Worm (Caenorhabditis elegans) whole organism, L2 larva: ENCODE measurements around the gene spp-4.

Source experiments
- C34F6.9 ChIP-seq: fragments of 150-350 bp; optimal IDR thresholded peaks from 2 replicates; lab custom pipeline; 2014; ENCODE audit warnings: missing biosample characterization, missing genetic modification characterization
- F13H6.1 ChIP-seq: sonication (generic microtip); optimal IDR thresholded peaks from 2 replicates; lab custom pipeline; 2016; ENCODE audit warnings: missing genetic modification characterization, missing compliant biosample characterization
- R02D3.7 ChIP-seq: fragments of 150-350 bp; optimal IDR thresholded peaks from 2 replicates; lab custom pipeline; 2014; ENCODE audit warnings: missing biosample characterization, missing genetic modification characterization
- Y55F3AM.14 ChIP-seq: fragments of 200-800 bp; sonication (Bioruptor generic); optimal IDR thresholded peaks from 2 replicates; lab custom pipeline; 2018; ENCODE audit warnings: mild to moderate bottlenecking, missing genetic modification characterization, missing compliant biosample characterization
- ZK546.5 ChIP-seq: sonication (generic microtip); optimal IDR thresholded peaks from 2 replicates; lab custom pipeline; 2017; ENCODE audit warnings: missing biosample characterization, missing genetic modification characterization
- alr-1 ChIP-seq: fragments of 150-350 bp; optimal IDR thresholded peaks from 2 replicates; lab custom pipeline; 2014; ENCODE audit warnings: missing biosample characterization, missing genetic modification characterization
- ama-1 ChIP-seq: fragments of 150-350 bp; optimal IDR thresholded peaks from 2 replicates; lab custom pipeline; 2018; ENCODE audit warnings: inconsistent platforms
- blmp-1 ChIP-seq: sonication (generic microtip); optimal IDR thresholded peaks from 2 replicates; lab custom pipeline; 2017; ENCODE audit warnings: missing genetic modification characterization, mild to moderate bottlenecking, missing compliant biosample characterization, antibody characterized with exemption, moderate library complexity; ENCODE audit not compliant: insufficient read depth
- ceh-16 ChIP-seq: fragments of 150-350 bp; optimal IDR thresholded peaks from 2 replicates; lab custom pipeline; 2014; ENCODE audit warnings: missing biosample characterization, missing genetic modification characterization
- ceh-82 ChIP-seq: fragments of 150-350 bp; optimal IDR thresholded peaks from 2 replicates; lab custom pipeline; 2014; ENCODE audit warnings: missing biosample characterization, missing genetic modification characterization
- crh-2 ChIP-seq: sonication (generic microtip); optimal IDR thresholded peaks from 2 replicates; lab custom pipeline; 2017; ENCODE audit warnings: missing biosample characterization, missing genetic modification characterization
- egl-27 ChIP-seq: sonication (generic microtip); optimal IDR thresholded peaks from 3 replicates; lab custom pipeline; 2017; ENCODE audit warnings: missing biosample characterization, missing genetic modification reagents, missing genetic modification characterization
- elt-1 ChIP-seq: fragments of 150-350 bp; optimal IDR thresholded peaks from 2 replicates; lab custom pipeline; 2014; ENCODE audit warnings: missing biosample characterization, missing genetic modification characterization
- elt-3 ChIP-seq: sonication (generic microtip); optimal IDR thresholded peaks from 2 replicates; lab custom pipeline; 2017; ENCODE audit warnings: missing biosample characterization, missing genetic modification characterization
- gmeb-1 ChIP-seq: fragments of 150-350 bp; optimal IDR thresholded peaks from 2 replicates; lab custom pipeline; 2014; ENCODE audit warnings: missing biosample characterization, missing genetic modification characterization
- lin-11 ChIP-seq: fragments of 150-350 bp; sonication (generic microtip); optimal IDR thresholded peaks from 2 replicates; lab custom pipeline; 2014; ENCODE audit warnings: missing biosample characterization, missing genetic modification characterization, inconsistent platforms, mixed read lengths
- lin-13 ChIP-seq: fragments of 150-350 bp; optimal IDR thresholded peaks from 2 replicates; lab custom pipeline; 2014; ENCODE audit warnings: missing biosample characterization, missing genetic modification reagents, missing genetic modification characterization
- lsy-2 ChIP-seq, 2 experiments: fragments of 150-350 bp in 1 of 2; sonication (generic microtip) in 1 of 2; optimal IDR thresholded peaks; 2 replicates each; lab custom pipeline; 2014 to 2017; ENCODE audit warnings: missing biosample characterization in 2 of 2, missing genetic modification characterization in 2 of 2
- mab-5 ChIP-seq: fragments of 150-350 bp; optimal IDR thresholded peaks from 2 replicates; lab custom pipeline; 2014; ENCODE audit warnings: missing biosample characterization, missing genetic modification characterization
- mbf-1 ChIP-seq: sonication (generic microtip); optimal IDR thresholded peaks from 2 replicates; lab custom pipeline; 2017; ENCODE audit warnings: missing biosample characterization, missing genetic modification characterization
- mdl-1 ChIP-seq, 2 experiments: fragments of 150-350 bp in 1 of 2; sonication (generic microtip) in 1 of 2; optimal IDR thresholded peaks; 2 replicates each; lab custom pipeline; 2017; ENCODE audit warnings: missing biosample characterization in 2 of 2, missing genetic modification characterization in 2 of 2
- nhr-10 ChIP-seq: sonication (generic microtip); optimal IDR thresholded peaks from 2 replicates; lab custom pipeline; 2017; ENCODE audit warnings: missing biosample characterization, missing genetic modification characterization
- nhr-11 ChIP-seq: fragments of 150-350 bp; optimal IDR thresholded peaks from 2 replicates; lab custom pipeline; 2014; ENCODE audit warnings: missing biosample characterization, missing genetic modification characterization
- nhr-12 ChIP-seq: fragments of 150-350 bp; optimal IDR thresholded peaks from 2 replicates; lab custom pipeline; 2014; ENCODE audit warnings: missing biosample characterization, missing genetic modification characterization
- nhr-129 ChIP-seq: fragments of 150-350 bp; optimal IDR thresholded peaks from 2 replicates; lab custom pipeline; 2014; ENCODE audit warnings: missing biosample characterization, missing genetic modification characterization
- nhr-21 ChIP-seq: fragments of 150-350 bp; optimal IDR thresholded peaks from 2 replicates; lab custom pipeline; 2014; ENCODE audit warnings: missing biosample characterization, missing genetic modification characterization
- nhr-23 ChIP-seq: fragments of 150-350 bp; optimal IDR thresholded peaks from 2 replicates; lab custom pipeline; 2014; ENCODE audit warnings: missing biosample characterization, missing genetic modification reagents, missing genetic modification characterization
- nhr-237 ChIP-seq: fragments of 150-350 bp; optimal IDR thresholded peaks from 2 replicates; lab custom pipeline; 2014; ENCODE audit warnings: missing biosample characterization, missing genetic modification characterization
- nhr-25 ChIP-seq: fragments of 150-350 bp; sonication (generic microtip); optimal IDR thresholded peaks from 3 replicates; lab custom pipeline; 2014; ENCODE audit warnings: missing biosample characterization, missing genetic modification characterization
- nhr-6 ChIP-seq: fragments of 150-350 bp; optimal IDR thresholded peaks from 2 replicates; lab custom pipeline; 2014; ENCODE audit warnings: missing biosample characterization, missing genetic modification characterization
- nhr-77 ChIP-seq: fragments of 150-350 bp; optimal IDR thresholded peaks from 2 replicates; lab custom pipeline; 2014; ENCODE audit warnings: missing biosample characterization, missing genetic modification characterization
- sem-4 ChIP-seq: fragments of 150-350 bp; optimal IDR thresholded peaks from 2 replicates; lab custom pipeline; 2014; ENCODE audit warnings: missing biosample characterization, missing genetic modification reagents, missing genetic modification characterization
- skn-1 ChIP-seq: sonication (generic microtip); optimal IDR thresholded peaks from 2 replicates; lab custom pipeline; 2017; ENCODE audit warnings: missing biosample characterization, missing genetic modification characterization
- sma-3 ChIP-seq: sonication (generic microtip); optimal IDR thresholded peaks from 2 replicates; lab custom pipeline; 2016; ENCODE audit warnings: missing genetic modification reagents, missing genetic modification characterization, missing compliant biosample characterization
- snpc-4 ChIP-seq: fragments of 150-350 bp; optimal IDR thresholded peaks from 2 replicates; lab custom pipeline; 2014; ENCODE audit warnings: missing biosample characterization, missing genetic modification characterization
- unc-39 ChIP-seq: fragments of 150-350 bp; optimal IDR thresholded peaks from 2 replicates; lab custom pipeline; 2014; ENCODE audit warnings: missing biosample characterization, missing genetic modification characterization
- unc-55 ChIP-seq: fragments of 150-350 bp; sonication (generic microtip); optimal IDR thresholded peaks from 3 replicates; lab custom pipeline; 2014; ENCODE audit warnings: missing biosample characterization, missing genetic modification reagents, missing genetic modification characterization
- unc-62 ChIP-seq: fragments of 150-350 bp; optimal IDR thresholded peaks from 2 replicates; lab custom pipeline; 2014; ENCODE audit warnings: missing biosample characterization, missing genetic modification reagents, missing genetic modification characterization
- zag-1 ChIP-seq: fragments of 150-350 bp; optimal IDR thresholded peaks from 2 replicates; lab custom pipeline; 2014; ENCODE audit warnings: missing biosample characterization, missing genetic modification characterization
- ztf-1 ChIP-seq: fragments of 200-800 bp; sonication (Bioruptor generic); conservative IDR thresholded peaks from 2 replicates; pipeline ENCODE4 v1.3.6; 2022; ENCODE audit warnings: missing genetic modification characterization, missing compliant biosample characterization
- ztf-4 ChIP-seq: fragments of 150-350 bp; optimal IDR thresholded peaks from 2 replicates; lab custom pipeline; 2014; ENCODE audit warnings: missing biosample characterization, missing genetic modification characterization

The spp-4 gene

ce11 chrX:7283136-7283535 is 35.4 kb downstream of the spp-4 start:
- TF ChIP-seq mbf-1 (tag; lab: Kevin White, UChicago), result no peak
- TF ChIP-seq blmp-1, result no peak
- TF ChIP-seq gmeb-1, result no peak
- no peak for TF ChIP-seq sem-4
- TF ChIP-seq nhr-11 (tag; lab: Kevin White, UChicago), result no peak
- TF ChIP-seq egl-27 (tag; lab: Kevin White, UChicago), result no peak
- no peak for TF ChIP-seq ama-1
- TF ChIP-seq nhr-25 (tag; lab: Kevin White, UChicago), result no peak
- no peak for TF ChIP-seq mdl-1 (tag; optimal IDR thresholded peaks at IDR 0.05; lab: Kevin White, UChicago)

ce11 chrX:7281347-7281746 is 37.2 kb downstream of the spp-4 start:
- TF ChIP-seq C34F6.9 (peak; percentile 30), blmp-1 (no peak), lin-11 (tag; lab: Kevin White, UChicago) (peak; percentile 12)

ce11 chrX:7279671-7280389 is 38.7 kb downstream of the spp-4 start, which contains the start of gene unc-10:
Gene unc-10 (minus strand): TSS chrX:7280322.
- TF ChIP-seq ztf-4 (tag; lab: Kevin White, UChicago), result no peak
- TF ChIP-seq nhr-25 (tag; lab: Kevin White, UChicago), result no peak
- no peak for TF ChIP-seq crh-2 (tag; lab: Kevin White, UChicago)

- TF ChIP-seq R02D3.7 (tag; lab: Kevin White, UChicago), result no peak
- no peak for TF ChIP-seq nhr-10 (tag; lab: Kevin White, UChicago)
- no peak for TF ChIP-seq F13H6.1 (tag; lab: Kevin White, UChicago)
- no peak for TF ChIP-seq nhr-77 (tag; lab: Kevin White, UChicago)
- no peak for TF ChIP-seq mab-5 (tag; lab: Kevin White, UChicago)
- TF ChIP-seq mbf-1 (tag; lab: Kevin White, UChicago), result no peak
- no peak for TF ChIP-seq nhr-21 (tag; lab: Kevin White, UChicago)
- TF ChIP-seq nhr-6 (tag; lab: Kevin White, UChicago), result no peak
- TF ChIP-seq ama-1, result no peak
- TF ChIP-seq unc-55, result no peak
- no peak for TF ChIP-seq nhr-12
- TF ChIP-seq ztf-1 (GFP tag; lab: Robert Waterston, UW), result no peak
- no peak for TF ChIP-seq nhr-25 (tag; lab: Kevin White, UChicago)
Observed at ce11 chrX:7278095-7278494, 40.5 kb downstream of the spp-4 start.

- no peak for TF ChIP-seq unc-62
- TF ChIP-seq lin-11 (tag; lab: Kevin White, UChicago), result no peak
- TF ChIP-seq alr-1 (tag; lab: Kevin White, UChicago), result no peak
- TF ChIP-seq ceh-16, result no peak
- no peak for TF ChIP-seq nhr-21 (tag; lab: Kevin White, UChicago)
- no peak for TF ChIP-seq gmeb-1
- TF ChIP-seq egl-27 (tag; lab: Kevin White, UChicago), result no peak
- no peak for TF ChIP-seq nhr-25 (tag; lab: Kevin White, UChicago)
- TF ChIP-seq nhr-237, result no peak
- no peak for TF ChIP-seq elt-1 (tag; lab: Kevin White, UChicago)
- no peak for TF ChIP-seq Y55F3AM.14 (GFP tag; lab: Kevin White, UChicago)
- no peak for TF ChIP-seq nhr-23 (tag; lab: Kevin White, UChicago)
- TF ChIP-seq snpc-4, result no peak
- no peak for TF ChIP-seq blmp-1
- no peak for TF ChIP-seq R02D3.7 (tag; lab: Kevin White, UChicago)
- no peak for TF ChIP-seq nhr-10 (tag; lab: Kevin White, UChicago)
- TF ChIP-seq ceh-82 (tag; lab: Kevin White, UChicago), result no peak
- no peak for TF ChIP-seq skn-1 (tag; lab: Kevin White, UChicago)
- TF ChIP-seq, all 48 proteins: peak for 0
Observed at ce11 chrX:7271968-7272367, 46.6 kb downstream of the spp-4 start, which contains the start of gene F46H5.11. Gene F46H5.11 (minus strand): TSS chrX:7272068.

- no peak for TF ChIP-seq F13H6.1 (tag; lab: Kevin White, UChicago)
- no peak for TF ChIP-seq unc-39 (tag; lab: Kevin White, UChicago)
- no peak for TF ChIP-seq C34F6.9
- no peak for TF ChIP-seq lsy-2 (tag; optimal IDR thresholded peaks at IDR 0.05; lab: Kevin White, UChicago)
- TF ChIP-seq ama-1, result no peak
- TF ChIP-seq elt-3 (tag; lab: Kevin White, UChicago), result no peak
- no peak for TF ChIP-seq sma-3
- no peak for TF ChIP-seq ZK546.5 (tag; lab: Kevin White, UChicago)
- no peak for TF ChIP-seq lin-13 (GFP tag; lab: Kevin White, UChicago)
- no peak for TF ChIP-seq gmeb-1
- no peak for TF ChIP-seq alr-1 (tag; lab: Kevin White, UChicago)
- TF ChIP-seq mbf-1 (tag; lab: Kevin White, UChicago), result no peak
- no peak for TF ChIP-seq mab-5 (tag; lab: Kevin White, UChicago)
- no peak for TF ChIP-seq R02D3.7 (tag; lab: Kevin White, UChicago)
- no peak for TF ChIP-seq nhr-25 (tag; lab: Kevin White, UChicago)
- TF ChIP-seq nhr-77 (tag; lab: Kevin White, UChicago), result no peak
- no peak for TF ChIP-seq zag-1
- no peak for TF ChIP-seq nhr-129 (tag; lab: Kevin White, UChicago)
- TF ChIP-seq sem-4, result no peak
Observed at ce11 chrX:7269379-7269778, 49.2 kb downstream of the spp-4 start, which contains the start of gene grd-7. Gene grd-7 (minus strand): TSS chrX:7269479.
